Worm (Caenorhabditis elegans) whole organism, L4 larva: ENCODE results near the gene flp-2.

Experiments
- ama-1 ChIP-seq: fragments of 150-350 bp; optimal IDR thresholded peaks from 2 replicates; lab custom pipeline; 2014; ENCODE audit warnings: inconsistent platforms, mixed read lengths
- dpl-1 ChIP-seq: fragments of 150-350 bp; optimal IDR thresholded peaks from 2 replicates; lab custom pipeline; 2014; ENCODE audit warnings: missing biosample characterization, missing genetic modification reagents, missing genetic modification characterization
- fos-1 ChIP-seq: fragments of 150-350 bp; optimal IDR thresholded peaks from 2 replicates; lab custom pipeline; 2014; ENCODE audit warnings: missing biosample characterization, missing genetic modification characterization
- mdl-1 ChIP-seq, 2 experiments: fragments of 150-350 bp in 1 of 2; sonication (generic microtip) in 1 of 2; optimal IDR thresholded peaks; 2 replicates each; lab custom pipeline; 2014 to 2017; ENCODE audit warnings: missing biosample characterization in 2 of 2, missing genetic modification characterization in 2 of 2
- mep-1 ChIP-seq: fragments of 150-350 bp; sonication (generic microtip); optimal IDR thresholded peaks from 3 replicates; lab custom pipeline; 2014; ENCODE audit warnings: missing biosample characterization, missing genetic modification characterization
- nhr-11 ChIP-seq: fragments of 150-350 bp; optimal IDR thresholded peaks from 2 replicates; lab custom pipeline; 2014; ENCODE audit warnings: missing biosample characterization, missing genetic modification characterization
- nhr-25 ChIP-seq: sonication (generic microtip); optimal IDR thresholded peaks from 2 replicates; lab custom pipeline; 2017; ENCODE audit warnings: missing genetic modification characterization, mild to moderate bottlenecking, missing compliant biosample characterization, antibody characterized with exemption, moderate library complexity, borderline replicate concordance; ENCODE audit not compliant: insufficient read depth
- nhr-6 ChIP-seq: fragments of 150-350 bp; optimal IDR thresholded peaks from 2 replicates; lab custom pipeline; 2014; ENCODE audit warnings: missing biosample characterization, missing genetic modification characterization
- pha-4 ChIP-seq, 2 experiments: fragments of 150-350 bp in 1 of 2; fragments of 200-800 bp in 1 of 2; sonication (Bioruptor generic) in 1 of 2; IDR thresholded peaks in 1 of 2; optimal IDR thresholded peaks in 1 of 2; 2 replicates each; pipeline versions ENCODE4 v1.3.6 to Lab custom; 2014 to 2022; ENCODE audit warnings: missing genetic modification characterization in 2 of 2, missing genetic modification reagents in 2 of 2, missing biosample characterization in 1 of 2, missing compliant biosample characterization in 1 of 2
- unc-39 ChIP-seq: sonication (generic microtip); optimal IDR thresholded peaks from 2 replicates; lab custom pipeline; 2017; ENCODE audit warnings: missing biosample characterization, missing genetic modification characterization
- unc-62 ChIP-seq, 3 experiments: fragments of 150-350 bp in 1 of 3; sonication (generic microtip); optimal IDR thresholded peaks in 2 of 3; peaks in 1 of 3; 1 replicate in 1 of 3; 2 replicates in 2 of 3; lab custom pipeline; 2014 to 2017; ENCODE audit warnings: missing biosample characterization in 3 of 3, missing genetic modification characterization in 3 of 3, missing genetic modification reagents in 3 of 3, missing genotype in 1 of 3
- zfp-3 ChIP-seq: fragments of 200-800 bp; sonication (Bioruptor generic); conservative IDR thresholded peaks from 2 replicates; pipeline ENCODE4 v1.3.6; 2022; ENCODE audit warnings: missing genetic modification reagents, missing genetic modification characterization, missing compliant biosample characterization
- ztf-11 ChIP-seq: fragments of 150-350 bp; optimal IDR thresholded peaks from 2 replicates; lab custom pipeline; 2014; ENCODE audit warnings: missing biosample characterization, missing genetic modification characterization

DNA sequence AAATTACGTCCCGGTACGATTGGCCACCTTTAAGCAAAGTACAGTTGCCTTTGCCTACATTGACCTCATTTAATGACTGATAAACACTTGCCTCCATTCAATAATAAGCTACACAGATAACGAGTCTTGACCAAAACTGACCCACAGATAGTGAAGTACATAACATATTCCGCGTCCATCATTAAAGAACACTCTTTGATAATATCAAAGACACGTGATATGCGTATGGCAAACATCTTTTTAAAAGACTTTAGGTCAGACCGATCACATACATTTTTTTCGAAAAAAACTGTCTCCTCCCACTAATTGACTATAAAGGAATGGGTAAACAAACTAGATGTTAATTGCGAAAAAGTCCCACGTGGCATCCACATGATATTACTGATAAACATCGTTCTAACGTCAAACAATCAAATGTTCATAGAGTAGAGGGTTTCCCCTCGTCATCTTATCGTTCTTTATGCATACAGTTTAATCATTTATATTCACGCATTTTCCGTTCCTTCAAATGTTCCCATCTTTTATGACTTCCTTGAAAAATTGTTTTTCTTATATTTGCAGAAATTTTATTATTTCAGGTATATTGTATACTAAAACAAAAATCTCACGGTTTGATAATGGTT, 10.9 kb downstream of the flp-2 start, which contains the start of gene W07E11.1:
- TF ChIP-seq unc-39 (tag; lab: Kevin White, UChicago) = no peak
- TF ChIP-seq nhr-25 (tag; lab: Kevin White, UChicago) = no peak
- no peak for TF ChIP-seq unc-62 (GFP tag; optimal IDR thresholded peaks at IDR 0.05 in 1 of 2; lab: Kevin White, UChicago)
- no peak for TF ChIP-seq unc-62 (tag; optimal IDR thresholded peaks at IDR 0.05; lab: Kevin White, UChicago)
- TF ChIP-seq pha-4 (GFP tag; IDR thresholded peaks at IDR 0.05; lab: Robert Waterston, UW) = no peak
- no peak for TF ChIP-seq pha-4 (tag; optimal IDR thresholded peaks at IDR 0.05; lab: Kevin White, UChicago)
- TF ChIP-seq ztf-11 (tag; lab: Kevin White, UChicago) = no peak
- no peak for TF ChIP-seq dpl-1
- peak in 1 of 2 experiments; percentile 20 for TF ChIP-seq mdl-1 (tag; optimal IDR thresholded peaks at IDR 0.05; lab: Kevin White, UChicago)
- no peak for TF ChIP-seq nhr-11 (tag; lab: Kevin White, UChicago)
- TF ChIP-seq nhr-6 = no peak
- TF ChIP-seq mep-1 (tag; lab: Kevin White, UChicago) = peak; percentile 18
- no peak for TF ChIP-seq ama-1
- TF ChIP-seq zfp-3 (GFP tag; lab: Robert Waterston, UW) = no peak
- no peak for TF ChIP-seq fos-1 (tag; lab: Kevin White, UChicago)
